Worm (Caenorhabditis elegans) whole organism, L3 larva: ENCODE measurements around the gene rpl-22.
A peak's percentile ranks its signal among the peaks of the same experiment; 100 is the strongest.

Source experiments
- ceh-16 ChIP-seq: sonication (generic microtip); optimal IDR thresholded peaks from 2 replicates; lab custom pipeline; 2017; ENCODE audit warnings: missing biosample characterization, missing genetic modification characterization
- ceh-28 ChIP-seq: fragments of 150-350 bp; optimal IDR thresholded peaks from 2 replicates; lab custom pipeline; 2014; ENCODE audit warnings: missing biosample characterization, missing genetic modification reagents, missing genetic modification characterization
- ceh-9 ChIP-seq: sonication (generic microtip); optimal IDR thresholded peaks from 2 replicates; lab custom pipeline; 2018; ENCODE audit warnings: missing biosample characterization, missing genetic modification characterization
- daf-12 ChIP-seq: fragments of 150-350 bp; optimal IDR thresholded peaks from 2 replicates; lab custom pipeline; 2014; ENCODE audit warnings: missing biosample characterization, missing genetic modification reagents, missing genetic modification characterization
- egl-27 ChIP-seq: sonication (generic microtip); optimal IDR thresholded peaks from 4 replicates; lab custom pipeline; 2017; ENCODE audit warnings: missing biosample characterization, missing genetic modification reagents, missing genetic modification characterization
- elt-2 ChIP-seq: sonication (generic microtip); optimal IDR thresholded peaks from 2 replicates; lab custom pipeline; 2016; ENCODE audit warnings: missing genetic modification reagents, mild to moderate bottlenecking, missing genetic modification characterization, missing compliant biosample characterization
- elt-3 ChIP-seq, 3 experiments: fragments of 150-350 bp in 1 of 3; sonication (generic microtip) in 2 of 3; optimal IDR thresholded peaks; 2 replicates in 2 of 3; 4 replicates in 1 of 3; lab custom pipeline; 2014 to 2017; ENCODE audit warnings: missing biosample characterization in 3 of 3, missing genetic modification characterization in 3 of 3
- eor-1 ChIP-seq, 2 experiments: fragments of 150-350 bp; optimal IDR thresholded peaks; 2 replicates each; lab custom pipeline; 2014 to 2018; ENCODE audit warnings: missing biosample characterization in 2 of 2, missing genetic modification characterization in 2 of 2
- fkh-10 ChIP-seq: sonication (generic microtip); optimal IDR thresholded peaks from 2 replicates; lab custom pipeline; 2017; ENCODE audit warnings: missing biosample characterization, missing genetic modification reagents, missing genetic modification characterization
- fkh-2 ChIP-seq: fragments of 150-350 bp; optimal IDR thresholded peaks from 2 replicates; lab custom pipeline; 2014; ENCODE audit warnings: missing biosample characterization, missing genetic modification reagents, missing genetic modification characterization
- fos-1 ChIP-seq: fragments of 150-350 bp; optimal IDR thresholded peaks from 2 replicates; lab custom pipeline; 2014; ENCODE audit warnings: missing biosample characterization, missing genetic modification characterization
- hmg-11 ChIP-seq: sonication (generic microtip); optimal IDR thresholded peaks from 2 replicates; lab custom pipeline; 2016; ENCODE audit warnings: missing genetic modification characterization, missing compliant biosample characterization
- jun-1 ChIP-seq: fragments of 150-350 bp; optimal IDR thresholded peaks from 2 replicates; lab custom pipeline; 2014; ENCODE audit warnings: missing biosample characterization, missing genetic modification reagents, missing genetic modification characterization
- lin-15B ChIP-seq: fragments of 150-350 bp; optimal IDR thresholded peaks from 2 replicates; lab custom pipeline; 2014; ENCODE audit warnings: missing biosample characterization, missing genetic modification characterization
- lin-39 ChIP-seq: fragments of 150-350 bp; optimal IDR thresholded peaks from 2 replicates; lab custom pipeline; 2018; ENCODE audit warnings: missing biosample characterization, missing genetic modification reagents, missing genetic modification characterization
- lsy-12 ChIP-seq: sonication (generic microtip); optimal IDR thresholded peaks from 2 replicates; lab custom pipeline; 2016; ENCODE audit warnings: mild to moderate bottlenecking, missing genetic modification characterization, missing compliant biosample characterization
- mdl-1 ChIP-seq: fragments of 150-350 bp; optimal IDR thresholded peaks from 2 replicates; lab custom pipeline; 2014; ENCODE audit warnings: missing biosample characterization, missing genetic modification characterization
- mml-1 ChIP-seq: fragments of 150-350 bp; sonication (generic microtip); optimal IDR thresholded peaks from 3 replicates; lab custom pipeline; 2014; ENCODE audit warnings: missing biosample characterization, missing genetic modification characterization
- nfya-1 ChIP-seq: sonication (generic microtip); optimal IDR thresholded peaks from 2 replicates; lab custom pipeline; 2017; ENCODE audit warnings: missing genetic modification characterization, mild to moderate bottlenecking, missing compliant biosample characterization, antibody characterized with exemption, moderate library complexity; ENCODE audit not compliant: insufficient read depth
- nhr-23 ChIP-seq: fragments of 150-350 bp; optimal IDR thresholded peaks from 2 replicates; lab custom pipeline; 2014; ENCODE audit warnings: missing biosample characterization, missing genetic modification reagents, missing genetic modification characterization
- nhr-25 ChIP-seq: sonication (generic microtip); optimal IDR thresholded peaks from 2 replicates; lab custom pipeline; 2017; ENCODE audit warnings: missing biosample characterization, missing genetic modification characterization
- nhr-28 ChIP-seq: fragments of 150-350 bp; optimal IDR thresholded peaks from 2 replicates; lab custom pipeline; 2014; ENCODE audit warnings: missing biosample characterization, missing genetic modification characterization
- nhr-43 ChIP-seq: sonication (generic microtip); optimal IDR thresholded peaks from 2 replicates; lab custom pipeline; 2016; ENCODE audit warnings: mild to moderate bottlenecking, missing genetic modification characterization, missing compliant biosample characterization; ENCODE audit not compliant: poor library complexity, severe bottlenecking
- nhr-67 ChIP-seq: fragments of 150-350 bp; optimal IDR thresholded peaks from 2 replicates; lab custom pipeline; 2014; ENCODE audit warnings: missing biosample characterization, missing genetic modification characterization
- nhr-76 ChIP-seq: fragments of 150-350 bp; sonication (generic microtip); optimal IDR thresholded peaks from 5 replicates; lab custom pipeline; 2014; ENCODE audit warnings: missing biosample characterization, missing genetic modification characterization
- pha-4 ChIP-seq: fragments of 150-350 bp; optimal IDR thresholded peaks from 2 replicates; lab custom pipeline; 2014; ENCODE audit warnings: missing biosample characterization, missing genetic modification reagents, missing genetic modification characterization
- pqm-1 ChIP-seq: fragments of 150-350 bp; optimal IDR thresholded peaks from 2 replicates; lab custom pipeline; 2017; ENCODE audit warnings: missing biosample characterization, missing genetic modification characterization, inconsistent platforms
- skn-1 ChIP-seq: fragments of 150-350 bp; optimal IDR thresholded peaks from 2 replicates; lab custom pipeline; 2014; ENCODE audit warnings: missing biosample characterization, missing genetic modification characterization
- unc-39 ChIP-seq: sonication (generic microtip); optimal IDR thresholded peaks from 4 replicates; lab custom pipeline; 2017; ENCODE audit warnings: missing biosample characterization, missing genetic modification characterization
- unc-62 ChIP-seq: fragments of 150-350 bp; sonication (generic microtip); optimal IDR thresholded peaks from 4 replicates; lab custom pipeline; 2014; ENCODE audit warnings: missing biosample characterization, missing genetic modification reagents, missing genetic modification characterization
- zag-1 ChIP-seq: fragments of 150-350 bp; optimal IDR thresholded peaks from 2 replicates; lab custom pipeline; 2014; ENCODE audit warnings: missing biosample characterization, missing genetic modification characterization
- ztf-11 ChIP-seq: fragments of 150-350 bp; optimal IDR thresholded peaks from 2 replicates; lab custom pipeline; 2014; ENCODE audit warnings: missing biosample characterization, missing genetic modification characterization
- ztf-4 ChIP-seq: fragments of 150-350 bp; optimal IDR thresholded peaks from 2 replicates; lab custom pipeline; 2014; ENCODE audit warnings: missing biosample characterization, missing genetic modification characterization

rpl-22 gene

ce11 chrII:5016977-5017585 is 38.3 kb upstream of the rpl-22 start (continued):
- TF ChIP-seq ceh-16 (tag; lab: Kevin White, UChicago) (no peak), fkh-2 (peak; percentile 6), elt-2 (tag; lab: Kevin White, UChicago) (peak; percentile 93), ceh-28 (tag; lab: Kevin White, UChicago) (peak; percentile 58), ceh-9 (no peak), zag-1 (tag; lab: Kevin White, UChicago) (no peak), nhr-28 (tag; lab: Kevin White, UChicago) (no peak), lin-15B (tag; lab: Kevin White, UChicago) (peak; percentile 56), jun-1 (tag; lab: Kevin White, UChicago) (peak; percentile 36), hmg-11 (tag; lab: Kevin White, UChicago) (peak; percentile 94)

ce11 chrII:5018578-5018977 is 36.8 kb upstream of the rpl-22 start:
- TF ChIP-seq fos-1 (tag; lab: Kevin White, UChicago) = no peak

DNA sequence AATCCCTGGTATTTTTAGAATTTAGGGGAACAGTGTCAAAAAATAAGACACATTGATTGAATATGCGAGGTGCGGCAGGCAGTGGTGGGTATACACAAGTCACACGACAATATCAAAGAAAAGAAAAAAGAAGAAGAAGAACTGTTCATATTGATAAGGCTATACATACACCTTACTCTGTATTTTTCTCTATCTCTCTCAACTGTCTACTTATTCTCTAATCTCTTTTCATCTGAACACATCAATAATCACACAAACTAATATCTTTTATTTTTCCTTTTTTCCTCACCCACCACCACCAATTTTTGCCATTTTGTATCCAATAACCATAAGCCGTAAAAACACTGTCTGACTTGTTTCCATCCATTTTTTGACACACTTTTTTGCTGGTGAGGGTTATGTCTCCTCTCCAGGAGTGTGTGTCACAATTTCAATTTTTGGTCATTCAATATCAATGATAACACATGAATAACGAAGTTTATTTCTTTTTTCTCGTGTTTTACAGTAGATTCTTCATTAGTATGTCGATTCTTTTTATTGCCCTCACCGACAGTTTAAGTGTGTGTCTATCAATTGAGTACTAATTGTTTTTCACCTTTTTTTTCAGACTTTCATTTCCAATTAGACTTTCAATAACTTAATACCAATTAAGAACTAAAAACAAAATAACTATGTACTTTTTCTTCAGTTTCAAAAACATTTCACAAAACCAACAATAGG is 35.9 kb upstream of the rpl-22 start:
- peak; percentile 59 for TF ChIP-seq nhr-43 (tag; lab: Kevin White, UChicago)
- TF ChIP-seq nhr-67 (tag; lab: Kevin White, UChicago) = no peak
- peak; percentile 32 for TF ChIP-seq ceh-28 (tag; lab: Kevin White, UChicago)
- no peak for TF ChIP-seq lsy-12 (tag; lab: Kevin White, UChicago)
- TF ChIP-seq nhr-25 (tag; lab: Kevin White, UChicago) = peak; percentile 67
- TF ChIP-seq pqm-1 (tag; lab: Kevin White, UChicago) = peak; percentile 45
- no peak for TF ChIP-seq ceh-16 (tag; lab: Kevin White, UChicago)
- no peak for TF ChIP-seq lin-39
- TF ChIP-seq elt-2 (tag; lab: Kevin White, UChicago) = peak; percentile 100
- TF ChIP-seq nhr-23 (tag; lab: Kevin White, UChicago) = peak; percentile 15
- TF ChIP-seq daf-12 (tag; lab: Kevin White, UChicago) = no peak
- no peak for TF ChIP-seq egl-27 (tag; lab: Kevin White, UChicago)
- TF ChIP-seq pha-4 = peak; percentile 28
- peak; percentile 7 for TF ChIP-seq nfya-1 (tag; lab: Kevin White, UChicago)
- TF ChIP-seq elt-3 (tag; optimal IDR thresholded peaks at IDR 0.05; lab: Kevin White, UChicago) = no peak
- TF ChIP-seq unc-39 = no peak
- TF ChIP-seq unc-62 (GFP tag; lab: Kevin White, UChicago) = no peak
- TF ChIP-seq skn-1 (tag; lab: Kevin White, UChicago) = no peak
- TF ChIP-seq nhr-76 (tag; lab: Kevin White, UChicago) = no peak
- no peak for TF ChIP-seq mml-1 (tag; lab: Kevin White, UChicago)
- no peak for TF ChIP-seq mdl-1 (tag; lab: Kevin White, UChicago)
- peak; percentile 54 for TF ChIP-seq jun-1 (tag; lab: Kevin White, UChicago)
- no peak for TF ChIP-seq ztf-4 (tag; lab: Kevin White, UChicago)
- TF ChIP-seq fkh-10 (GFP tag; lab: Kevin White, UChicago) = no peak
- no peak for TF ChIP-seq eor-1 (tag; optimal IDR thresholded peaks at IDR 0.05; lab: Kevin White, UChicago)
- TF ChIP-seq ztf-11 (tag; lab: Kevin White, UChicago) = no peak

- TF ChIP-seq elt-2 (tag; lab: Kevin White, UChicago) = peak; percentile 88
- no peak for TF ChIP-seq zag-1 (tag; lab: Kevin White, UChicago)
- TF ChIP-seq pha-4 = peak; percentile 33
- no peak for TF ChIP-seq ceh-16 (tag; lab: Kevin White, UChicago)
These were observed 34.8 kb upstream of the rpl-22 start for ce11 chrII:5020513-5021081.
